Fruit fly (Drosophila melanogaster) whole organism, pupa: ENCODE results near the gene trio.

Experiments
- CG13204 ChIP-seq: fragments of 200-800 bp; sonication (Bioruptor generic); optimal IDR thresholded peaks from 2 replicates; lab custom pipeline; 2018; ENCODE audit warnings: missing biosample characterization, mild to moderate bottlenecking, missing genetic modification characterization, moderate library complexity
- CG15710 ChIP-seq: fragments of 200-800 bp; sonication (Bioruptor generic); optimal IDR thresholded peaks from 2 replicates; lab custom pipeline; 2018; ENCODE audit warnings: missing biosample characterization, mild to moderate bottlenecking, missing genetic modification characterization, moderate library complexity
- CG4496 ChIP-seq: fragments of 200-800 bp; sonication (Bioruptor generic); IDR thresholded peaks from 3 replicates; pipeline ENCODE4 v1.3.6; 2022; ENCODE audit warnings: missing biosample characterization, missing genetic modification characterization
- CG8159 ChIP-seq: fragments of 200-800 bp; sonication (Bioruptor generic); optimal IDR thresholded peaks from 3 replicates; lab custom pipeline; 2018; ENCODE audit warnings: missing biosample characterization, mild to moderate bottlenecking, missing genetic modification characterization, moderate library complexity
- EcR ChIP-seq: fragments of 200-800 bp; sonication (Bioruptor generic); optimal IDR thresholded peaks from 3 replicates; lab custom pipeline; 2019; ENCODE audit warnings: missing biosample characterization, missing genetic modification characterization, mild to moderate bottlenecking, moderate library complexity, missing genetic modification reagents
- Ets98B ChIP-seq: fragments of 200-800 bp; sonication (Bioruptor generic); IDR thresholded peaks from 2 replicates; pipeline ENCODE4 v1.3.6; 2022; ENCODE audit warnings: missing biosample characterization, missing genetic modification characterization
- Pif1A ChIP-seq: fragments of 200-800 bp; sonication (Bioruptor generic); optimal IDR thresholded peaks from 3 replicates; lab custom pipeline; 2016; ENCODE audit warnings: missing biosample characterization, missing genetic modification characterization
- Pif1B ChIP-seq: fragments of 200-800 bp; sonication (Bioruptor generic); optimal IDR thresholded peaks from 3 replicates; lab custom pipeline; 2016; ENCODE audit warnings: missing biosample characterization, missing genetic modification characterization
- gl ChIP-seq: fragments of 200-800 bp; sonication (Bioruptor generic); optimal IDR thresholded peaks from 2 replicates; lab custom pipeline; 2018; ENCODE audit warnings: missing biosample characterization, mild to moderate bottlenecking, missing genetic modification characterization
- rn ChIP-seq: fragments of 200-800 bp; sonication (Bioruptor generic); IDR thresholded peaks from 2 replicates; pipeline ENCODE4 v1.3.6; 2022; ENCODE audit warnings: missing biosample characterization, missing genetic modification characterization

DNA sequence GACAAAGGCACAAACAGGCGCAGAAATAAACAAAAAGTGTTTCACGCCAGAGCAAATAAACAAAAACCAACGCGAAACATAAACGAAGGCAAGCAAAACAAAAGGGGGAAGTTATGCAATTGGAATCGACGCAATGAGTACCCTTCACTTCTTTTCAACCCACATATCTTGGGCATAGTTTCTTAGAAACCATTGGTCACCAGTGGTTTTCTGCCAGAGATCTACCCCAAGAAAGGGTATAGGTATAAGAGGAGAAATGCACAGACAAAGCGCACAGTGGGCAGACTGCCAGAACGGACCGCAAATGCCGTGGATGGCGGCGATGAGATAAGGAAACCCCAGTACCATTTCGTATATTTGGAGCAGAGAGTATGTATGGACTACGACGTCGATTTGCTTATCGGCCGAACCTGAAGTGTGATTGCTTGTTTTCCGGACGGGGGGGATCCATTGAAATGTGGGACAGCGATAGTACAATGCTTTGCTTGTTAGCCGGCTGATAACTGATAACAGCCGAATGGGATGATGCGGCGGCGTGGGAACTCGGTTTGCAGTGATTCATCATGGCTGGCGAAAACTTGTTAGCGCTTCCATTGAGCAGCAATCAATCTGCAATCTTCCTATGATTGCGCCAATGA lies 3.6 kb downstream of the trio start:
- TF ChIP-seq Ets98B (GFP tag; lab: Robert Waterston, UW) (peak; percentile 63), CG8159 (tag; lab: Kevin White, UChicago) (peak; percentile 43), Pif1A (GFP tag; lab: Kevin White, UChicago) (peak; percentile 36), rn (peak; percentile 29; the same call in 1 of the 2 replicates), CG4496 (GFP tag; lab: Robert Waterston, UW) (peak; percentile 47; the same call in 1 of the 3 replicates), CG15710 (tag; lab: Kevin White, UChicago) (peak; percentile 41), gl (tag; lab: Kevin White, UChicago) (peak; percentile 45), EcR (GFP tag; lab: Kevin White, UChicago) (no peak), CG13204 (GFP tag; lab: Kevin White, UChicago) (peak; percentile 13), Pif1B (GFP tag; lab: Kevin White, UChicago) (peak; percentile 45)
